Worm (Caenorhabditis elegans) whole organism, L4/young adult: ENCODE measurements around the gene F44F4.3.

Experiments used
- dao-5 ChIP-seq: sonication (generic microtip); optimal IDR thresholded peaks from 2 replicates; lab custom pipeline; 2016; ENCODE audit warnings: missing genotype, missing genetic modification characterization, moderate library complexity, missing compliant biosample characterization
- him-1 ChIP-seq: sonication (generic microtip); optimal IDR thresholded peaks from 2 replicates; lab custom pipeline; 2016; ENCODE audit warnings: missing genotype, missing genetic modification reagents, missing genetic modification characterization, missing compliant biosample characterization

ce11 chrII:10894996-10895395, 9.3 kb upstream of the F44F4.3 start, which contains the start of gene sra-10:
- TF ChIP-seq him-1 (tag; lab: Kevin White, UChicago) (no peak), dao-5 (tag; lab: Kevin White, UChicago) (no peak)
